Worm (Caenorhabditis elegans): Measurements from ENCODE around the gene cnc-10.

Gene cnc-10

ce11 chrV:11190983-11191382 is 8.0 kb downstream of the cnc-10 start, which contains the start of gene lgc-49:
Gene lgc-49 (plus strand): TSS chrV:11191283.
- TF ChIP-seq ztf-16 (tag; optimal IDR thresholded peaks at IDR 0.05) (no peak), dve-1 (tag; optimal IDR thresholded peaks at IDR 0.05) (no peak), fkh-10 (GFP tag; optimal IDR thresholded peaks at IDR 0.05) (no peak), unc-55 (GFP tag; optimal IDR thresholded peaks at IDR 0.05) (no peak), unc-3 (GFP tag; conservative IDR thresholded peaks at IDR 0.05) (no peak), unc-3 (tag; optimal IDR thresholded peaks at IDR 0.05) (no peak), ceh-14 (tag; optimal IDR thresholded peaks at IDR 0.05) (no peak), sdc-2 (tag; optimal IDR thresholded peaks at IDR 0.05) (no peak), dmd-4 (tag; optimal IDR thresholded peaks at IDR 0.05; ENCODE audit: borderline replicate concordance) (no peak), K09A11.1 (tag; optimal IDR thresholded peaks at IDR 0.05; ENCODE audit: insufficient read depth) (no peak), mec-3 (tag; optimal IDR thresholded peaks at IDR 0.05; ENCODE audit: borderline replicate concordance) (no peak), elt-4 (tag; optimal IDR thresholded peaks at IDR 0.05) (no peak), ceh-45 (GFP tag; IDR thresholded peaks at IDR 0.05) (no peak)

DNA sequence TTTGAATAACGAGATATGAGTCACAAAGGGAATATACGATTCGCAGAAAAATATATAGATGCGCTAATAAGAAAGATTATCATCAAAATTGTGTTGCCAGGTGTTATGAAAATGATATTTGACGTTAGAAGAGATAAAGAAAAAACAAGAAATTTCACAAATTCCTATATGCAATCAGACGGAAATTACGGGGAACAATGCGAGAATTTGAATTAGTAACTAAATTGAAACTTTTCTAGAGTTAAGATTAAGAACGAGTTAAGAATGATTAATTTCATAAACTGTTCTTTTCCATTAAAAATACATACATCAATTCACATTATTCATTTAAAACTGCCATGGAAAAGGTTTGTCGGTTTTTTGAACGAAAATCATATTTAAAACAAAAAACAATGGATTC is 13.1 kb downstream of the cnc-10 start, which contains the start of gene clc-6:
Gene clc-6, minus strand, starts transcription at position 101 of the 400 bp plus-strand sequence.
- no peak for TF ChIP-seq hlh-30 (tag; optimal IDR thresholded peaks at IDR 0.05; ENCODE audit: insufficient read depth)
- no peak for TF ChIP-seq elt-2 (tag; optimal IDR thresholded peaks at IDR 0.05)
- no peak for TF ChIP-seq unc-3 (GFP tag; conservative IDR thresholded peaks at IDR 0.05)
- no peak for TF ChIP-seq unc-3 (tag; optimal IDR thresholded peaks at IDR 0.05)
- no peak for TF ChIP-seq madf-2 (tag; optimal IDR thresholded peaks at IDR 0.05)
- TF ChIP-seq zip-5 (tag; optimal IDR thresholded peaks at IDR 0.05) = no peak
- TF ChIP-seq gmeb-2 (tag; optimal IDR thresholded peaks at IDR 0.05) = no peak
- TF ChIP-seq elt-4 (tag; optimal IDR thresholded peaks at IDR 0.05) = no peak
- no peak for TF ChIP-seq pha-2 (tag; optimal IDR thresholded peaks at IDR 0.05)
- no peak for TF ChIP-seq ceh-24 (tag; optimal IDR thresholded peaks at IDR 0.05)
- no peak for TF ChIP-seq hlh-15 (tag; optimal IDR thresholded peaks at IDR 0.05)
- no peak for TF ChIP-seq ama-1 (optimal IDR thresholded peaks at IDR 0.05)
- TF ChIP-seq nfya-1 (tag; optimal IDR thresholded peaks at IDR 0.05) = no peak
- TF ChIP-seq hlh-13 (GFP tag; optimal IDR thresholded peaks at IDR 0.05) = no peak
- no peak for TF ChIP-seq pag-3 (tag; optimal IDR thresholded peaks at IDR 0.05; ENCODE audit: borderline replicate concordance)
- no peak for TF ChIP-seq C38D4.7 (GFP tag; optimal IDR thresholded peaks at IDR 0.05)
- no peak for TF ChIP-seq sox-2 (GFP tag; IDR thresholded peaks at IDR 0.05)
- TF ChIP-seq ceh-9 (tag; optimal IDR thresholded peaks at IDR 0.05) = no peak

- TF ChIP-seq ceh-2 (tag; optimal IDR thresholded peaks at IDR 0.05) (no peak), ceh-31 (tag; optimal IDR thresholded peaks at IDR 0.05) (peak; percentile 32)
Observed at ce11 chrV:11196631-11197258, 13.7 kb downstream of the cnc-10 start.

- no peak for TF ChIP-seq ama-1 (optimal IDR thresholded peaks at IDR 0.05)
- no peak for TF ChIP-seq sdc-2 (tag; optimal IDR thresholded peaks at IDR 0.05)
- no peak for TF ChIP-seq hlh-8 (tag; optimal IDR thresholded peaks at IDR 0.05)
- TF ChIP-seq gmeb-2 (tag; optimal IDR thresholded peaks at IDR 0.05) = no peak
- no peak for TF ChIP-seq K02D7.2 (tag; optimal IDR thresholded peaks at IDR 0.05)
- no peak for TF ChIP-seq ceh-45 (GFP tag; IDR thresholded peaks at IDR 0.05)
- no peak for TF ChIP-seq syd-9 (tag; optimal IDR thresholded peaks at IDR 0.05)
- no peak for TF ChIP-seq C08G9.2 (tag; optimal IDR thresholded peaks at IDR 0.05)
Observed at ce11 chrV:11198094-11198493, 15.1 kb downstream of the cnc-10 start.

ce11 chrV:11199497-11199896 is 16.5 kb downstream of the cnc-10 start:
- TF ChIP-seq ref-2 (tag; optimal IDR thresholded peaks at IDR 0.05) = no peak
- no peak for TF ChIP-seq elt-2 (tag; optimal IDR thresholded peaks at IDR 0.05)
- TF ChIP-seq hlh-30 (tag; optimal IDR thresholded peaks at IDR 0.05; ENCODE audit: insufficient read depth) = no peak
- TF ChIP-seq rnt-1 (tag; optimal IDR thresholded peaks at IDR 0.05) = no peak
- TF ChIP-seq F13H6.1 (tag; optimal IDR thresholded peaks at IDR 0.05) = no peak
- TF ChIP-seq ceh-45 (GFP tag; IDR thresholded peaks at IDR 0.05) = no peak
- no peak for TF ChIP-seq ceh-31 (tag; optimal IDR thresholded peaks at IDR 0.05)
- TF ChIP-seq ceh-34 (tag; optimal IDR thresholded peaks at IDR 0.05) = no peak
- no peak for TF ChIP-seq sdc-2 (tag; optimal IDR thresholded peaks at IDR 0.05)
- no peak for TF ChIP-seq ceh-18 (tag; optimal IDR thresholded peaks at IDR 0.05)
- TF ChIP-seq syd-9 (tag; optimal IDR thresholded peaks at IDR 0.05) = no peak
- no peak for TF ChIP-seq sox-2 (GFP tag; IDR thresholded peaks at IDR 0.05)
- TF ChIP-seq ceh-22 (tag; optimal IDR thresholded peaks at IDR 0.05) = no peak
- TF ChIP-seq elt-4 (tag; optimal IDR thresholded peaks at IDR 0.05) = no peak
- no peak for TF ChIP-seq ceh-9 (tag; optimal IDR thresholded peaks at IDR 0.05)
- no peak for TF ChIP-seq sox-4 (tag; optimal IDR thresholded peaks at IDR 0.05)

Measured in whole organism, late embryonic.